Worm (Caenorhabditis elegans): ENCODE data around the gene R155.3.

DNA sequence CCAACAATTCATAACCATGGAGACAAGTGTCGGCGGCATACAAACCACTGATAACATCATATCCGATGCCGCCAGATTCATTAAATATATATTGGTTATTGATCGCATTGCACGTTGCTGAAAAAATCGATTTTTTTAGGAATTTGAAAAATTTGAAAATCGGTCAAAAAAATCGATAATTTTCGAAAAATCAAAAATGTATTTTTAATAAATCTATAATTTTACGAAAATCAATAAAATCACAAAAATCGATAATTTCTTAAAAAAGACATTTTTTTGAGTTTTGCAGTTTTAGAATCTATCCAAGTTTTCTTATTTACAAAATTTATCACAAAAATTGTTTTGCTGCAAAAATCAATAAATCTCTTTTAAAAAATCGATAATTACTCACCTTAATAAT, 39.0 kb upstream of the R155.3 start:
- TF ChIP-seq nhr-77 (tag; optimal IDR thresholded peaks at IDR 0.05), result no peak
- TF ChIP-seq sptf-1 (tag; optimal IDR thresholded peaks at IDR 0.05), result no peak
- TF ChIP-seq vab-15 (tag; optimal IDR thresholded peaks at IDR 0.05), result no peak
- no peak for TF ChIP-seq fkh-4 (tag; optimal IDR thresholded peaks at IDR 0.05; ENCODE audit: borderline replicate concordance)
- TF ChIP-seq elt-2 (tag; optimal IDR thresholded peaks at IDR 0.05), result no peak
- TF ChIP-seq nhr-11 (tag; optimal IDR thresholded peaks at IDR 0.05), result no peak
- TF ChIP-seq unc-30 (tag; optimal IDR thresholded peaks at IDR 0.05), result no peak
- no peak for TF ChIP-seq pag-3 (tag; optimal IDR thresholded peaks at IDR 0.05; ENCODE audit: borderline replicate concordance, insufficient read depth)
- TF ChIP-seq nhr-19 (GFP tag; conservative IDR thresholded peaks at IDR 0.05), result no peak
- TF ChIP-seq fkh-10 (GFP tag; optimal IDR thresholded peaks at IDR 0.05), result no peak
- TF ChIP-seq mab-9 (GFP tag; IDR thresholded peaks at IDR 0.05), result no peak
